Worm (Caenorhabditis elegans) whole organism, L4 larva: ENCODE data around the gene F16G10.8.

Experiments
- aly-2 ChIP-seq: sonication (generic microtip); optimal IDR thresholded peaks from 2 replicates; lab custom pipeline; 2018; ENCODE audit warnings: missing biosample characterization, missing genetic modification characterization
- ceh-44 ChIP-seq: fragments of 200-800 bp; sonication (Bioruptor generic); IDR thresholded peaks from 2 replicates; pipeline ENCODE4 v1.3.6; 2022; ENCODE audit warnings: missing genetic modification reagents, missing genetic modification characterization, missing compliant biosample characterization
- duxl-1 ChIP-seq: sonication (generic microtip); optimal IDR thresholded peaks from 2 replicates; lab custom pipeline; 2016; ENCODE audit warnings: mild to moderate bottlenecking, missing genetic modification characterization, moderate library complexity, missing compliant biosample characterization; ENCODE audit not compliant: poor library complexity
- egl-27 ChIP-seq: sonication (generic microtip); optimal IDR thresholded peaks from 3 replicates; lab custom pipeline; 2017; ENCODE audit warnings: missing biosample characterization, missing genetic modification reagents, missing genetic modification characterization
- gei-8 ChIP-seq: fragments of 200-800 bp; sonication (Bioruptor generic); optimal IDR thresholded peaks from 2 replicates; lab custom pipeline; 2018; ENCODE audit warnings: mild to moderate bottlenecking, missing genetic modification characterization, missing compliant biosample characterization
- lin-29 ChIP-seq: fragments of 200-800 bp; sonication (Bioruptor generic); IDR thresholded peaks from 2 replicates; pipeline ENCODE4 v1.3.6; 2022; ENCODE audit warnings: missing genetic modification reagents, missing genetic modification characterization, missing compliant biosample characterization
- nhr-102 ChIP-seq: sonication (generic microtip); optimal IDR thresholded peaks from 2 replicates; lab custom pipeline; 2016; ENCODE audit warnings: mild to moderate bottlenecking, missing genetic modification characterization, moderate library complexity, missing compliant biosample characterization
- pha-4 ChIP-seq, 2 experiments: fragments of 150-350 bp in 1 of 2; fragments of 200-800 bp in 1 of 2; sonication (Bioruptor generic) in 1 of 2; IDR thresholded peaks in 1 of 2; optimal IDR thresholded peaks in 1 of 2; 2 replicates each; pipeline versions ENCODE4 v1.3.6 to Lab custom; 2014 to 2022; ENCODE audit warnings: missing genetic modification characterization in 2 of 2, missing genetic modification reagents in 2 of 2, missing biosample characterization in 1 of 2, missing compliant biosample characterization in 1 of 2
- skn-1 ChIP-seq: fragments of 150-350 bp; optimal IDR thresholded peaks from 2 replicates; lab custom pipeline; 2014; ENCODE audit warnings: missing biosample characterization, missing genetic modification characterization
- snpc-4 ChIP-seq: fragments of 150-350 bp; optimal IDR thresholded peaks from 2 replicates; lab custom pipeline; 2014; ENCODE audit warnings: missing biosample characterization, missing genetic modification characterization
- spr-3 ChIP-seq: fragments of 200-800 bp; sonication (Bioruptor generic); optimal IDR thresholded peaks from 2 replicates; lab custom pipeline; 2018; ENCODE audit warnings: mild to moderate bottlenecking, missing genetic modification characterization, missing compliant biosample characterization
- unc-130 ChIP-seq: sonication (generic microtip); optimal IDR thresholded peaks from 2 replicates; lab custom pipeline; 2016; ENCODE audit warnings: missing genetic modification reagents, missing genetic modification characterization, missing compliant biosample characterization
- unc-39 ChIP-seq: sonication (generic microtip); optimal IDR thresholded peaks from 2 replicates; lab custom pipeline; 2017; ENCODE audit warnings: missing biosample characterization, missing genetic modification characterization
- unc-62 ChIP-seq, 3 experiments: fragments of 150-350 bp in 1 of 3; sonication (generic microtip); optimal IDR thresholded peaks in 2 of 3; peaks in 1 of 3; 1 replicate in 1 of 3; 2 replicates in 2 of 3; lab custom pipeline; 2014 to 2017; ENCODE audit warnings: missing biosample characterization in 3 of 3, missing genetic modification characterization in 3 of 3, missing genetic modification reagents in 3 of 3, missing genotype in 1 of 3

DNA sequence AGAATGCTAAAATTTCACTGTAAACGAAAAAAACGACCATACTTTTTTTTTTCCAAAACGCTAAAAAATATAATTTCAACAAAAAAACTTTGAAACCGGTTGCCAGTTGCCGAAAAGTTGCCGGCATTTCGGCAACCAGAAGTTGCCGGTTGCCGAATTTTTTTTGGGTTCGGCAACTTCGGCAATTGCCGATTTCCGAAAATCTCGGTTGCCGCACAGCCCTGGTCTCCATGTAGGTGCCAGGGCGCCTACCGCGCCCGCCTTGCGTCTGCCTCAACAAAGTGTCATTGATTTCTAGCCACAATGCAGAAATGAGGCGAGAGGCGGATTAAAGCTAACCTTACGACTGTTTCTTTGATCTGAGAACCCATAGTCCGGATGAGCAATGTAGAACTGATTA, 27.9 kb upstream of the F16G10.8 start:
- TF ChIP-seq egl-27 (tag; lab: Kevin White, UChicago) (no peak), unc-130 (GFP tag; lab: Kevin White, UChicago) (no peak), aly-2 (no peak), ceh-44 (GFP tag; lab: Robert Waterston, UW) (no peak), spr-3 (GFP tag; lab: Kevin White, UChicago) (no peak), lin-29 (GFP tag; lab: Robert Waterston, UW) (no peak), unc-62 (GFP tag; optimal IDR thresholded peaks at IDR 0.05 in 1 of 2; lab: Kevin White, UChicago) (no peak), unc-62 (tag; optimal IDR thresholded peaks at IDR 0.05; lab: Kevin White, UChicago) (no peak), unc-39 (tag; lab: Kevin White, UChicago) (no peak), skn-1 (tag; lab: Kevin White, UChicago) (no peak), gei-8 (GFP tag; lab: Kevin White, UChicago) (no peak), duxl-1 (no peak), nhr-102 (tag; lab: Kevin White, UChicago) (no peak), pha-4 (GFP tag; IDR thresholded peaks at IDR 0.05; lab: Robert Waterston, UW) (no peak), pha-4 (tag; optimal IDR thresholded peaks at IDR 0.05; lab: Kevin White, UChicago) (no peak), snpc-4 (tag; lab: Kevin White, UChicago) (no peak)
